Fruit fly (Drosophila melanogaster) whole organism, embryonic: ENCODE measurements around the gene Son.

Experiments used
- Atf6 ChIP-seq: fragments of 200-800 bp; sonication (Bioruptor generic); IDR thresholded peaks from 2 replicates; pipeline ENCODE4 v1.3.6; 2022; ENCODE audit warnings: missing biosample characterization, missing genetic modification characterization
- Awh ChIP-seq: fragments of 200-800 bp; sonication (Bioruptor generic); IDR thresholded peaks from 2 replicates; pipeline ENCODE4, ENCODE4 v1.3.6; 2022; ENCODE audit warnings: missing biosample characterization, missing genetic modification characterization
- CG10543 ChIP-seq: fragments of 200-800 bp; sonication (Bioruptor generic); optimal IDR thresholded peaks from 3 replicates; lab custom pipeline; 2017; ENCODE audit warnings: missing biosample characterization, mild to moderate bottlenecking, missing genetic modification characterization, moderate library complexity
- CG12769 ChIP-seq: fragments of 200-800 bp; sonication (Bioruptor generic); optimal IDR thresholded peaks from 2 replicates; lab custom pipeline; 2019; ENCODE audit warnings: missing biosample characterization, mild to moderate bottlenecking, missing genetic modification characterization, moderate library complexity
- CG13287 ChIP-seq: fragments of 200-800 bp; sonication (Bioruptor generic); IDR thresholded peaks from 2 replicates; pipeline ENCODE4 v1.3.6; 2022; ENCODE audit warnings: missing biosample characterization, missing genetic modification characterization; ENCODE audit not compliant: partially characterized antibody
- CG13894 ChIP-seq: fragments of 200-800 bp; sonication (Bioruptor generic); optimal IDR thresholded peaks from 3 replicates; lab custom pipeline; 2018; ENCODE audit warnings: missing biosample characterization, mild to moderate bottlenecking, missing genetic modification characterization, moderate library complexity
- CG18599 ChIP-seq: fragments of 200-800 bp; sonication (Bioruptor generic); optimal IDR thresholded peaks from 3 replicates; lab custom pipeline; 2017; ENCODE audit warnings: missing biosample characterization, missing genetic modification characterization, mild to moderate bottlenecking, moderate library complexity, missing genetic modification reagents
- CG2202 ChIP-seq: fragments of 200-800 bp; sonication (Bioruptor generic); optimal IDR thresholded peaks from 2 replicates; lab custom pipeline; 2018; ENCODE audit warnings: missing biosample characterization, mild to moderate bottlenecking, missing genetic modification characterization
- CG34224 ChIP-seq: fragments of 200-800 bp; sonication (Bioruptor generic); IDR thresholded peaks from 3 replicates; pipeline ENCODE4 v1.3.6; 2022; ENCODE audit warnings: missing biosample characterization, missing genetic modification characterization; ENCODE audit not compliant: partially characterized antibody
- CG34376 ChIP-seq: fragments of 200-800 bp; sonication (Bioruptor generic); optimal IDR thresholded peaks from 2 replicates; lab custom pipeline; 2018; ENCODE audit warnings: missing biosample characterization, mild to moderate bottlenecking, missing genetic modification characterization
- CG34422 ChIP-seq: fragments of 200-800 bp; sonication (Bioruptor generic); IDR thresholded peaks from 3 replicates; pipeline ENCODE4 v1.3.6; 2022; ENCODE audit warnings: missing biosample characterization, missing genetic modification characterization
- CG42726 ChIP-seq: fragments of 200-800 bp; sonication (Bioruptor generic); IDR thresholded peaks from 2 replicates; pipeline ENCODE4 v1.3.6; 2022; ENCODE audit warnings: missing biosample characterization, missing genetic modification characterization; ENCODE audit not compliant: partially characterized antibody
- CG4707 ChIP-seq: fragments of 200-800 bp; sonication (Bioruptor generic); optimal IDR thresholded peaks from 2 replicates; lab custom pipeline; 2018; ENCODE audit warnings: missing biosample characterization, mild to moderate bottlenecking, missing genetic modification characterization, moderate library complexity
- CG8478 ChIP-seq: fragments of >200 bp; optimal IDR thresholded peaks from 2 replicates; lab custom pipeline; 2018
- CHES-1-like ChIP-seq: fragments of 200-800 bp; sonication (Bioruptor generic); optimal IDR thresholded peaks from 2 replicates; lab custom pipeline; 2016; ENCODE audit warnings: missing biosample characterization, missing genetic modification characterization
- Dbx ChIP-seq: fragments of 200-800 bp; sonication (Bioruptor generic); IDR thresholded peaks from 3 replicates; pipeline ENCODE4 v1.3.6; 2022; ENCODE audit warnings: missing biosample characterization, missing genetic modification characterization
- Dip3 ChIP-seq: fragments of 200-800 bp; sonication (Bioruptor generic); optimal IDR thresholded peaks from 3 replicates; lab custom pipeline; 2016; ENCODE audit warnings: missing biosample characterization, missing genetic modification characterization
- H15 ChIP-seq: fragments of 200-800 bp; sonication (Bioruptor generic); IDR thresholded peaks from 3 replicates; pipeline ENCODE4 v1.3.6; 2022; ENCODE audit warnings: missing biosample characterization, missing genetic modification characterization
- Med ChIP-seq: fragments of 200-800 bp; sonication (Bioruptor generic); peaks from one replicate; lab custom pipeline; 2016; ENCODE audit warnings: missing biosample characterization, missing genetic modification characterization, mild to moderate bottlenecking, inconsistent platforms, moderate library complexity
- NFAT ChIP-seq: fragments of 200-800 bp; sonication (Bioruptor generic); IDR thresholded peaks from 2 replicates; pipeline ENCODE4 v1.3.6; 2022; ENCODE audit warnings: missing biosample characterization, missing genetic modification characterization
- Pdp1 ChIP-seq, 2 experiments: fragments of 200-800 bp; sonication (Bioruptor generic); optimal IDR thresholded peaks; 3 replicates each; lab custom pipeline; 2016; ENCODE audit warnings: missing biosample characterization in 2 of 2, missing genetic modification characterization in 2 of 2, mild to moderate bottlenecking in 1 of 2, moderate library complexity in 1 of 2
- Rfx ChIP-seq: fragments of 200-800 bp; sonication (Bioruptor generic); IDR thresholded peaks from 2 replicates; pipeline ENCODE4 v1.3.6; 2022; ENCODE audit warnings: missing biosample characterization, missing genetic modification characterization
- amos ChIP-seq: fragments of 200-800 bp; sonication (Bioruptor generic); IDR thresholded peaks from 2 replicates; pipeline ENCODE4 v1.3.6; 2022; ENCODE audit warnings: missing biosample characterization, missing genetic modification characterization; ENCODE audit not compliant: partially characterized antibody
- chinmo ChIP-seq: fragments of 200-800 bp; sonication (Bioruptor generic); IDR thresholded peaks from 4 replicates; pipeline ENCODE4 v1.3.6; 2022; ENCODE audit warnings: missing biosample characterization, missing genetic modification characterization; ENCODE audit not compliant: partially characterized antibody
- emc ChIP-seq: fragments of 200-800 bp; sonication (Bioruptor generic); optimal IDR thresholded peaks from 2 replicates; lab custom pipeline; 2016; ENCODE audit warnings: missing biosample characterization, missing genetic modification characterization
- ftz-f1 ChIP-seq: fragments of 200-800 bp; sonication (Bioruptor generic); optimal IDR thresholded peaks from 2 replicates; lab custom pipeline; 2016; ENCODE audit warnings: missing biosample characterization, missing genetic modification characterization
- kni ChIP-seq: fragments of 200-800 bp; sonication (Bioruptor generic); optimal IDR thresholded peaks from 3 replicates; lab custom pipeline; 2017; ENCODE audit warnings: mild to moderate bottlenecking, missing biosample characterization, missing genetic modification reagents, missing genetic modification characterization
- lov ChIP-seq, 2 experiments: fragments of 200-800 bp in 1 of 2; fragments of >200 bp in 1 of 2; sonication (Bioruptor generic) in 1 of 2; IDR thresholded peaks in 1 of 2; optimal IDR thresholded peaks in 1 of 2; 2 replicates in 1 of 2; 3 replicates in 1 of 2; pipeline versions ENCODE4 v1.3.6 to Lab custom; 2017 to 2022; ENCODE audit warnings: missing biosample characterization in 1 of 2, missing genetic modification characterization in 1 of 2
- org-1 ChIP-seq: fragments of 200-800 bp; sonication (Bioruptor generic); optimal IDR thresholded peaks from 2 replicates; lab custom pipeline; 2017; ENCODE audit warnings: missing biosample characterization, missing genetic modification characterization
- otp ChIP-seq: fragments of 200-800 bp; sonication (Bioruptor generic); IDR thresholded peaks from 3 replicates; pipeline ENCODE4, ENCODE4 v1.3.6; 2022; ENCODE audit warnings: missing biosample characterization, missing genetic modification characterization
- sens ChIP-seq: fragments of 200-800 bp; sonication (Bioruptor generic); peaks from one replicate; lab custom pipeline; 2016; ENCODE audit warnings: missing biosample characterization, missing genetic modification characterization
- shn ChIP-seq: fragments of 200-800 bp; sonication (Bioruptor generic); optimal IDR thresholded peaks from 3 replicates; lab custom pipeline; 2016; ENCODE audit warnings: missing biosample characterization, missing genetic modification characterization
- tna ChIP-seq: fragments of 200-800 bp; sonication (Bioruptor generic); IDR thresholded peaks from 2 replicates; pipeline ENCODE4 v1.3.6; 2022; ENCODE audit warnings: missing biosample characterization, missing genetic modification characterization; ENCODE audit not compliant: partially characterized antibody
- vfl ChIP-seq: fragments of 200-800 bp; sonication (Bioruptor generic); optimal IDR thresholded peaks from 2 replicates; lab custom pipeline; 2016; ENCODE audit warnings: missing biosample characterization, missing genetic modification characterization
- vvl ChIP-seq: fragments of 200-800 bp; sonication (Bioruptor generic); IDR thresholded peaks from 2 replicates; pipeline ENCODE4 v1.3.6; 2022; ENCODE audit warnings: missing biosample characterization, missing genetic modification characterization
- zfh1 ChIP-seq: fragments of 200-800 bp; sonication (Bioruptor generic); IDR thresholded peaks from 3 replicates; pipeline ENCODE4 v1.3.6; 2022; ENCODE audit warnings: missing biosample characterization, missing genetic modification characterization

The Son gene

DNA sequence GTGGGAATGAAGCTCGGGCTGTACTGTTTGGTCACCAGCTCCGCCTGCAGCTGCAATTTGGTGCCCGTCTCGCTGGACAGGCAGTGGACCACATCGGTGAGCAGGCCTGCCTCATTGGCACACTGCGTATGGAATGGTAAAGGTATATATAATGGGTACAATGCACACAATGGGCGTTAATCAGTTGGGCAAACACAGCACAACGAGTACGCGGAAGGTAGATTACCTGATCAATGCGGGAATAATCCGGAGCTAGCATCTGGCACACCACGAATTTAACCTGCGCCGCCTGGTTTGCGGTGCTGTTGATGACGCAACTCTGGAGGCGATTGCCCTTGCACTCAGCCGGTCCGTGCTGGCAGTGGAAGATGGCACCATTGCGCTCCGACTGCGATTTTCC, 47.6 kb downstream of the Son start:
- TF ChIP-seq zfh1 (GFP tag; lab: Robert Waterston, UW): 0 out of 3 replicates have a peak, but pooled peaks have one; percentile 15
- TF ChIP-seq sens (GFP tag; lab: Kevin White, UChicago): peak; percentile 29
- peak; percentile 4 for TF ChIP-seq Med (GFP tag; lab: Kevin White, UChicago)
- peak; percentile 26 for TF ChIP-seq kni (GFP tag; lab: Kevin White, UChicago)
- TF ChIP-seq Pdp1 (GFP tag; optimal IDR thresholded peaks at IDR 0.05; lab: Kevin White, UChicago): peak in 1 of 2 experiments; percentile 49
- no peak for TF ChIP-seq emc (GFP tag; lab: Kevin White, UChicago)
- 0 out of 3 replicates have a peak, but pooled peaks have one; percentile 12 for TF ChIP-seq otp (GFP tag; lab: Robert Waterston, UW)
- peak; percentile 51 for TF ChIP-seq CG8478
- 0 out of 2 replicates have a peak, but pooled peaks have one; percentile 5 for TF ChIP-seq NFAT (GFP tag; lab: Robert Waterston, UW)
- no peak for TF ChIP-seq CG4707 (GFP tag; lab: Kevin White, UChicago)
- peak; percentile 34; the same call in 1 of the 2 replicates for TF ChIP-seq Awh (GFP tag; lab: Robert Waterston, UW)
- no peak for TF ChIP-seq shn
- TF ChIP-seq Dip3: no peak

DNA sequence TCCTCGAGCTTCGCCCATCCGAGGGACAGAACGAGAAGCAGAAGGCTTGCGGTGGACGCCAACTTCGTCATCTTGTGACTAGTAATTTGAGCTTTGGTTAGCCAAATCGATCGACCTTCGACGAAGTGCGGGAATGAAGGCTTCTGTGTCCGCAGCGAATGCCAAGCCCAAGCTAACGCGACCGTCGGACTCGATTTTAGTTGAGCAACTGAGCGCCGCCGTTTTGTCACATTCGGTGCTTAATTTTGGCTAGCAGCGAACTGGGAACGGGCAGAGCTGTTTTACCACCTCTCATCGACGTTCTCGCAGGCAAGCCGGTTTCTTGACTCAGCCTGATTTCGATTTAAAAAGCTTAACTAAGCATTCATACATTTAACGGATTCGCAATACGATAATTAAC, 48.4 kb downstream of the Son start:
- peak; percentile 25; the same call in 1 of the 2 replicates for TF ChIP-seq NFAT (GFP tag; lab: Robert Waterston, UW)
- 0 out of 3 replicates have a peak, but pooled peaks have one; percentile 8 for TF ChIP-seq CG34422
- TF ChIP-seq org-1: no peak
- peak; percentile 9; the same call in 1 of the 2 replicates for TF ChIP-seq CG13287 (GFP tag; lab: Robert Waterston, UW)
- TF ChIP-seq vvl (GFP tag; lab: Robert Waterston, UW): 0 out of 2 replicates have a peak, but pooled peaks have one; percentile 13
- TF ChIP-seq CG10543 (GFP tag; lab: Kevin White, UChicago): peak; percentile 26
- TF ChIP-seq vfl (GFP tag; lab: Kevin White, UChicago): no peak
- TF ChIP-seq CG13894: peak; percentile 31
- peak; percentile 15; the same call in 1 of the 2 replicates for TF ChIP-seq amos (GFP tag; lab: Robert Waterston, UW)
- TF ChIP-seq CG2202 (tag; lab: Kevin White, UChicago): no peak
- TF ChIP-seq CG34224 (GFP tag; lab: Robert Waterston, UW): peak; percentile 10; the same call in 1 of the 3 replicates
- no peak for TF ChIP-seq CG18599 (GFP tag; lab: Kevin White, UChicago)
- TF ChIP-seq CG12769 (tag; lab: Kevin White, UChicago): peak; percentile 65
- 0 out of 2 replicates have a peak, but pooled peaks have one; percentile 35 for TF ChIP-seq CG42726 (GFP tag; lab: Robert Waterston, UW)
- no peak for TF ChIP-seq CG34376
- TF ChIP-seq Dbx: peak; percentile 27; the same call in 1 of the 3 replicates
- no peak for TF ChIP-seq sens (GFP tag; lab: Kevin White, UChicago)
- peak; percentile 84 for TF ChIP-seq chinmo (GFP tag; lab: Robert Waterston, UW)
- TF ChIP-seq CHES-1-like (GFP tag; lab: Kevin White, UChicago): no peak
- TF ChIP-seq lov (optimal IDR thresholded peaks at IDR 0.05; lab: Kevin White, UChicago): no peak
- TF ChIP-seq lov (GFP tag; IDR thresholded peaks at IDR 0.05; lab: Robert Waterston, UW): 0 out of 3 replicates have a peak, but pooled peaks have one; percentile 57
- TF ChIP-seq H15 (GFP tag; lab: Robert Waterston, UW): 0 out of 3 replicates have a peak, but pooled peaks have one; percentile 9
- 0 out of 2 replicates have a peak, but pooled peaks have one; percentile 15 for TF ChIP-seq Atf6
- TF ChIP-seq tna (GFP tag; lab: Robert Waterston, UW): peak; percentile 15; the same call in 1 of the 2 replicates
- TF ChIP-seq Med (GFP tag; lab: Kevin White, UChicago): peak; percentile 57
- TF ChIP-seq Rfx: peak; percentile 30; the same call in 1 of the 2 replicates
- TF ChIP-seq ftz-f1 (GFP tag; lab: Kevin White, UChicago): peak; percentile 57
